Fruit fly (Drosophila melanogaster): ENCODE data around the gene CG2218.

Gene CG2218

DNA sequence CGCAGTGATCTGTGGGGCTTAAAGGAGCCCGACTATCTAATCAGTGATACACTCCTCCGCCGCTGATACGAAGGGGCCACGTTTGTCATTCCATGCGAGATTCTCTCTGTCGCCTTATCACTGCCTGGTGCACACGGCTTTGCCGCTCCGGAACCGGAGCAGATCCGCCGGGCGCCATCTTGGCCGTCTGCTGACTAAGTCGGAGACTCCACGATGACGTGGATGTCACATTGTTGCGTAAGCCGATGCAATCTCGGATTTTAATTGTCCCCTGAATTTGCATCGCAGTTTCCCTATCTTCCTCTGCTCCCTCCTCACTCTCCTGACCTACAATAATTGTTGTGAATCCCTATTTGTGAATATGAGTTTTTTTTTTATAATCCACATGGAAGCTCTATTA lies 37.0 kb downstream of the CG2218 start:
- TF ChIP-seq svp (GFP tag) = peak; percentile 57
- peak; percentile 82 for TF ChIP-seq vri (GFP tag; optimal IDR thresholded peaks at IDR 0.05)
- TF ChIP-seq CG6792 (GFP tag; optimal IDR thresholded peaks at IDR 0.05) = no peak
- TF ChIP-seq CG8119 (GFP tag; IDR thresholded peaks at IDR 0.05) = 0 out of 3 replicates have a peak, but pooled peaks have one; percentile 28
- no peak for TF ChIP-seq dac (GFP tag; optimal IDR thresholded peaks at IDR 0.05)

DNA sequence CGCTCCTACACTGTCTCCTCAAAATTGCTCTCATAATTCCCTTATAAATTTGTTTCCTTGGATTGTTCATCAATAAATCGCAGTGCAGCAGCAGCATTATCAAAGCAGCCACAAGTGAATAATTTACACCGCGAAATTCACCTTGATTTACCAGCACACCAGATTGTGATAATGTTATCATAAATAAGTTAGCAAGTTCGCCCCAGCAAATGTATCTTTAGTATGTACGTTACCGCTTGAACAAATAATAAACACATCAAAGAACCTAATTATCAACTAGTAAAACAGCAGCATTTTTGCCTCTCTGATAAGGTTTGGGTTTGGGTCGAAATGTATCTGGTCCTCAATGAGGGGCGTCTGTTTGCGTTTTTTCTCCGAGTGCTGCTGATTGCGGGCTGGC lies 37.8 kb downstream of the CG2218 start:
- TF ChIP-seq OdsH (GFP tag; optimal IDR thresholded peaks at IDR 0.05) (no peak), CG31627 (GFP tag; optimal IDR thresholded peaks at IDR 0.05) (no peak), fkh (GFP tag; optimal IDR thresholded peaks at IDR 0.05) (peak; percentile 30), svp (GFP tag) (peak; percentile 25), Blimp-1 (GFP tag; optimal IDR thresholded peaks at IDR 0.05) (no peak), eg (GFP tag; IDR thresholded peaks at IDR 0.05) (no peak), topi (GFP tag; optimal IDR thresholded peaks at IDR 0.05) (no peak), Eip78C (GFP tag) (peak; percentile 43), CG6163 (GFP tag; IDR thresholded peaks at IDR 0.05) (no peak)

dm6 chr3R:30389096-30389495 lies 39.0 kb downstream of the CG2218 start:
- TF ChIP-seq ss (GFP tag; optimal IDR thresholded peaks at IDR 0.05) (peak in 1 of 2 experiments; percentile 8), dsx (GFP tag; optimal IDR thresholded peaks at IDR 0.05; ENCODE audit: poor library complexity, severe bottlenecking) (peak; percentile 13), CG32006 (GFP tag; optimal IDR thresholded peaks at IDR 0.05) (no peak), Eip93F (GFP tag; optimal IDR thresholded peaks at IDR 0.05) (peak; percentile 17)

DNA sequence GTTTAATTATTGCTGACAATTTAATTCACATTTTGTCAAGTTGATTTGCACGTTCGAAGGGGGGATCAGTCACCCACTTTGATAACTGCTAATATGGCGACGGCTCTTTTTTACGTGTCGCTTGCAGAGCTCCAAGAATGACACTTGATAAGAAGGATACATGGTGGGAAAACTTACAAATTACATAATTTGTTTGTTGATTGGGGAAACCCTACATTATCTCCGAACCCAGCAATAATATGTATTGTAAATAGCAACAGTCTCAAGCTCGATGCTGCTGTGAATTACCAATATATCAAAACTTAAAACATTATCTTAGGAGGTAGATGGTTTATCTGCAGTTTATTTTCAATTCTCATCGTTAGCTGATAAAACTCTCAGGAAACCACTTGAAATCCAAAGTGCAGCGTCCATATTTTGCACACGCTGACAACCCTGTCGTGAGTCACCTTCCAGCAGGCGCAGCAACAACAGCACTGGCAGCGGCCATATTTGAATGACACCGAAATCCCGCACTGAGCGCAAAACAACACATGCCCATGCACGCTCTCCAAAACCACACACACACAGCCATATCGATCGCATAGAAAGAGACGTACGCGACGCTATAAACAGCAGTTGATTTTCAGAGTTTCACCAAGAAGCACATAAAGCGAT lies 39.7 kb downstream of the CG2218 start:
- TF ChIP-seq CG8119 (GFP tag; IDR thresholded peaks at IDR 0.05) (peak; percentile 92), CG3032 (tag; optimal IDR thresholded peaks at IDR 0.05) (peak; percentile 95), CG1621 (tag; optimal IDR thresholded peaks at IDR 0.05) (peak; percentile 90), CG4318 (GFP tag; optimal IDR thresholded peaks at IDR 0.05) (peak; percentile 97), CG8632 (GFP tag; optimal IDR thresholded peaks at IDR 0.05) (peak; percentile 97), acj6 (GFP tag; optimal IDR thresholded peaks at IDR 0.05) (peak; percentile 97), spab (GFP tag; optimal IDR thresholded peaks at IDR 0.05) (peak; percentile 98), CG11902 (GFP tag; optimal IDR thresholded peaks at IDR 0.05) (peak; percentile 95), CG15336 (GFP tag; IDR thresholded peaks at IDR 0.05) (peak; percentile 84), CG34406 (GFP tag; optimal IDR thresholded peaks at IDR 0.05) (peak; percentile 96), Sox102F (GFP tag; optimal IDR thresholded peaks at IDR 0.05) (peak; percentile 94), achi (GFP tag; optimal IDR thresholded peaks at IDR 0.05) (peak; percentile 95), Met (GFP tag; optimal IDR thresholded peaks at IDR 0.05) (peak; percentile 96), CG31627 (GFP tag; optimal IDR thresholded peaks at IDR 0.05) (peak; percentile 98), CG9139 (GFP tag; optimal IDR thresholded peaks at IDR 0.05) (peak; percentile 89), Smox (GFP tag; optimal IDR thresholded peaks at IDR 0.05) (peak; percentile 96), esn (GFP tag; optimal IDR thresholded peaks at IDR 0.05) (peak; percentile 99), cyc (GFP tag; optimal IDR thresholded peaks at IDR 0.05) (peak; percentile 96), Lpt (GFP tag; optimal IDR thresholded peaks at IDR 0.05) (peak; percentile 93), fd59A (GFP tag; optimal IDR thresholded peaks at IDR 0.05) (peak; percentile 98), fkh (GFP tag; optimal IDR thresholded peaks at IDR 0.05) (peak; percentile 85), Gug (GFP tag; IDR thresholded peaks at IDR 0.05) (peak; percentile 84), topi (GFP tag; optimal IDR thresholded peaks at IDR 0.05) (peak; percentile 98), fd85E (GFP tag; optimal IDR thresholded peaks at IDR 0.05) (peak; percentile 68), CG6792 (GFP tag; optimal IDR thresholded peaks at IDR 0.05) (peak; percentile 98), CG7368 (GFP tag; optimal IDR thresholded peaks at IDR 0.05) (peak; percentile 92), Ets96B (tag; optimal IDR thresholded peaks at IDR 0.05) (peak; percentile 93), eg (GFP tag; IDR thresholded peaks at IDR 0.05) (peak; percentile 90), CG8319 (GFP tag; optimal IDR thresholded peaks at IDR 0.05) (peak; percentile 97), Hr38 (GFP tag; optimal IDR thresholded peaks at IDR 0.05) (peak; percentile 46), CG10631 (GFP tag; optimal IDR thresholded peaks at IDR 0.05) (peak; percentile 97), dsx (GFP tag; optimal IDR thresholded peaks at IDR 0.05; ENCODE audit: poor library complexity, severe bottlenecking) (peak; percentile 83), Sox14 (GFP tag; optimal IDR thresholded peaks at IDR 0.05) (peak; percentile 96), CG10669 (GFP tag; optimal IDR thresholded peaks at IDR 0.05) (peak; percentile 95), lz (GFP tag; optimal IDR thresholded peaks at IDR 0.05) (peak; percentile 98)
